Worm (Caenorhabditis elegans) whole organism, L4 larva: ENCODE data around the gene C15H9.11.

Source experiments
- F10B5.3 ChIP-seq: sonication (generic microtip); optimal IDR thresholded peaks from 2 replicates; lab custom pipeline; 2016; ENCODE audit warnings: mild to moderate bottlenecking, missing genetic modification characterization, missing compliant biosample characterization
- R02D3.7 ChIP-seq: fragments of 150-350 bp; sonication (generic microtip); optimal IDR thresholded peaks from 3 replicates; lab custom pipeline; 2014; ENCODE audit warnings: missing biosample characterization, missing genetic modification characterization
- T20F7.1 ChIP-seq: fragments of 200-800 bp; sonication (Bioruptor generic); optimal IDR thresholded peaks from 2 replicates; lab custom pipeline; 2018; ENCODE audit warnings: mild to moderate bottlenecking, missing genetic modification characterization, missing compliant biosample characterization
- Y105C5A.15 ChIP-seq: fragments of 200-800 bp; sonication (Bioruptor generic); IDR thresholded peaks from 2 replicates; pipeline ENCODE4 v1.3.6; 2022; ENCODE audit warnings: missing genetic modification characterization, missing compliant biosample characterization
- Y5F2A.4 ChIP-seq: fragments of 200-800 bp; sonication (Bioruptor generic); optimal IDR thresholded peaks from 2 replicates; lab custom pipeline; 2018; ENCODE audit warnings: mild to moderate bottlenecking, missing genetic modification characterization, missing compliant biosample characterization
- Y75B8A.6 ChIP-seq: fragments of 200-800 bp; sonication (Bioruptor generic); IDR thresholded peaks from 2 replicates; pipeline ENCODE4 v1.3.6; 2022; ENCODE audit warnings: missing genetic modification reagents, missing genetic modification characterization, missing compliant biosample characterization
- ZK546.5 ChIP-seq, 2 experiments: sonication (generic microtip); optimal IDR thresholded peaks; 2 replicates each; lab custom pipeline; 2017; ENCODE audit warnings: missing biosample characterization in 2 of 2, missing genetic modification characterization in 2 of 2
- ama-1 ChIP-seq: fragments of 150-350 bp; optimal IDR thresholded peaks from 2 replicates; lab custom pipeline; 2014; ENCODE audit warnings: inconsistent platforms, mixed read lengths
- arid-1 ChIP-seq: fragments of 200-800 bp; sonication (Bioruptor generic); conservative IDR thresholded peaks from 2 replicates; pipeline ENCODE4 v1.3.6; 2022; ENCODE audit warnings: missing genetic modification reagents, missing genetic modification characterization, missing compliant biosample characterization
- attf-4 ChIP-seq: sonication (generic microtip); optimal IDR thresholded peaks from 3 replicates; lab custom pipeline; 2017; ENCODE audit warnings: missing biosample characterization, missing genetic modification characterization
- ctbp-1 ChIP-seq: fragments of 200-800 bp; sonication (Bioruptor generic); IDR thresholded peaks from 2 replicates; pipeline ENCODE4 v1.3.6; 2022; ENCODE audit warnings: missing genetic modification reagents, missing genetic modification characterization, missing compliant biosample characterization
- daf-16 ChIP-seq, 3 experiments: sonication (generic microtip); optimal IDR thresholded peaks; 2 replicates each; lab custom pipeline; 2016 to 2017; ENCODE audit warnings: missing genetic modification characterization in 3 of 3, missing genetic modification reagents in 3 of 3, mild to moderate bottlenecking in 2 of 3, missing compliant biosample characterization in 2 of 3, missing biosample characterization in 1 of 3, moderate library complexity in 1 of 3
- egl-43 ChIP-seq: fragments of 200-800 bp; sonication (Bioruptor generic); IDR thresholded peaks from 2 replicates; pipeline ENCODE4 v1.3.6; 2022; ENCODE audit warnings: missing genetic modification reagents, missing genetic modification characterization, missing compliant biosample characterization
- fos-1 ChIP-seq: fragments of 150-350 bp; optimal IDR thresholded peaks from 2 replicates; lab custom pipeline; 2014; ENCODE audit warnings: missing biosample characterization, missing genetic modification characterization
- gei-8 ChIP-seq: fragments of 200-800 bp; sonication (Bioruptor generic); optimal IDR thresholded peaks from 2 replicates; lab custom pipeline; 2018; ENCODE audit warnings: mild to moderate bottlenecking, missing genetic modification characterization, missing compliant biosample characterization
- hlh-11 ChIP-seq: fragments of 200-800 bp; sonication (Bioruptor generic); optimal IDR thresholded peaks from 2 replicates; lab custom pipeline; 2018; ENCODE audit warnings: mild to moderate bottlenecking, missing genetic modification characterization, missing compliant biosample characterization
- jun-1 ChIP-seq: fragments of 150-350 bp; optimal IDR thresholded peaks from 2 replicates; lab custom pipeline; 2014; ENCODE audit warnings: missing biosample characterization, missing genetic modification reagents, missing genetic modification characterization
- lir-3 ChIP-seq: sonication (generic microtip); optimal IDR thresholded peaks from 2 replicates; lab custom pipeline; 2016; ENCODE audit warnings: mild to moderate bottlenecking, missing genetic modification characterization, missing compliant biosample characterization
- nhr-102 ChIP-seq: sonication (generic microtip); optimal IDR thresholded peaks from 2 replicates; lab custom pipeline; 2016; ENCODE audit warnings: mild to moderate bottlenecking, missing genetic modification characterization, moderate library complexity, missing compliant biosample characterization
- nhr-237 ChIP-seq: sonication (generic microtip); optimal IDR thresholded peaks from 2 replicates; lab custom pipeline; 2017; ENCODE audit warnings: missing biosample characterization, missing genetic modification characterization
- nhr-25 ChIP-seq: sonication (generic microtip); optimal IDR thresholded peaks from 2 replicates; lab custom pipeline; 2017; ENCODE audit warnings: missing genetic modification characterization, mild to moderate bottlenecking, missing compliant biosample characterization, antibody characterized with exemption, moderate library complexity, borderline replicate concordance; ENCODE audit not compliant: insufficient read depth
- nhr-28 ChIP-seq: fragments of 150-350 bp; optimal IDR thresholded peaks from 2 replicates; lab custom pipeline; 2014; ENCODE audit warnings: missing biosample characterization, missing genetic modification characterization
- nhr-42 ChIP-seq: fragments of 200-800 bp; sonication (Bioruptor generic); IDR thresholded peaks from 2 replicates; pipeline ENCODE4 v1.3.6; 2022; ENCODE audit warnings: missing genetic modification characterization, missing compliant biosample characterization
- nhr-6 ChIP-seq: fragments of 150-350 bp; optimal IDR thresholded peaks from 2 replicates; lab custom pipeline; 2014; ENCODE audit warnings: missing biosample characterization, missing genetic modification characterization
- nhr-76 ChIP-seq: fragments of 150-350 bp; optimal IDR thresholded peaks from 2 replicates; lab custom pipeline; 2014; ENCODE audit warnings: missing biosample characterization, missing genetic modification characterization
- pha-4 ChIP-seq, 2 experiments: fragments of 150-350 bp in 1 of 2; fragments of 200-800 bp in 1 of 2; sonication (Bioruptor generic) in 1 of 2; IDR thresholded peaks in 1 of 2; optimal IDR thresholded peaks in 1 of 2; 2 replicates each; pipeline versions ENCODE4 v1.3.6 to Lab custom; 2014 to 2022; ENCODE audit warnings: missing genetic modification characterization in 2 of 2, missing genetic modification reagents in 2 of 2, missing biosample characterization in 1 of 2, missing compliant biosample characterization in 1 of 2
- php-3 ChIP-seq: fragments of 200-800 bp; sonication (Bioruptor generic); IDR thresholded peaks from 2 replicates; pipeline ENCODE4 v1.3.6; 2022; ENCODE audit warnings: missing genetic modification reagents, missing genetic modification characterization, missing compliant biosample characterization
- pqm-1 ChIP-seq: sonication (generic microtip); optimal IDR thresholded peaks from 2 replicates; lab custom pipeline; 2017; ENCODE audit warnings: missing biosample characterization, missing genetic modification characterization
- saeg-2 ChIP-seq: fragments of 200-800 bp; sonication (Bioruptor generic); IDR thresholded peaks from 2 replicates; pipeline ENCODE4 v1.3.6; 2022; ENCODE audit warnings: missing genetic modification reagents, missing genetic modification characterization, missing compliant biosample characterization
- sdz-12 ChIP-seq: fragments of 200-800 bp; sonication (Bioruptor generic); optimal IDR thresholded peaks from 2 replicates; lab custom pipeline; 2018; ENCODE audit warnings: mild to moderate bottlenecking, missing genetic modification characterization, missing compliant biosample characterization
- skn-1 ChIP-seq: fragments of 150-350 bp; optimal IDR thresholded peaks from 2 replicates; lab custom pipeline; 2014; ENCODE audit warnings: missing biosample characterization, missing genetic modification characterization
- snpc-4 ChIP-seq: fragments of 150-350 bp; optimal IDR thresholded peaks from 2 replicates; lab custom pipeline; 2014; ENCODE audit warnings: missing biosample characterization, missing genetic modification characterization
- spr-3 ChIP-seq: fragments of 200-800 bp; sonication (Bioruptor generic); optimal IDR thresholded peaks from 2 replicates; lab custom pipeline; 2018; ENCODE audit warnings: mild to moderate bottlenecking, missing genetic modification characterization, missing compliant biosample characterization
- zfp-2 ChIP-seq: sonication (generic microtip); optimal IDR thresholded peaks from 2 replicates; lab custom pipeline; 2016; ENCODE audit warnings: mild to moderate bottlenecking, missing genetic modification characterization, missing compliant biosample characterization
- zip-2 ChIP-seq: fragments of 150-350 bp; optimal IDR thresholded peaks from 2 replicates; lab custom pipeline; 2014; ENCODE audit warnings: missing biosample characterization, missing genetic modification characterization
- ztf-7 ChIP-seq: fragments of 150-350 bp; optimal IDR thresholded peaks from 2 replicates; lab custom pipeline; 2014; ENCODE audit warnings: missing biosample characterization, missing genetic modification characterization

C15H9.11 gene

DNA sequence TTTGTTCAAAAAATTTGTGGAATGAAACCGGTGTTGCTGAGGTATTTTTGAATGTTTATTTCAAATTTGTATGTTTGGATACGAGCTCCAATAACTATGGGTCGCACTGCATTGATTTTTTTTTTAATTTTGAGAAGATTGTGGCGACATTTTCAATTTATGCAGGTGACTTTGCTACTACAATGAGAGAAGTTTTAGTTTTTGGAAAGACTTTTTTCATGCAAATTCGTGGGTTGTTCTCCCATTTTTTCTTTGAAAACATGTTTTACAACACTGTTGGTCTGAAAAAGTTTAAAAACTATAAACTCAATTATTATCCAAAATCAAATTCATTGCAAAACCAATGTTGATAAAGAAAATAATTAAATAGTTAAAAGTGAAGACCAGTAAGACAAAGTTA is 14.5 kb downstream of the C15H9.11 start (continued):
- peak; percentile 13 for TF ChIP-seq T20F7.1
- TF ChIP-seq pha-4 (GFP tag; IDR thresholded peaks at IDR 0.05; lab: Robert Waterston, UW): peak; percentile 59; the same call in 1 of the 2 replicates
- no peak for TF ChIP-seq pha-4 (tag; optimal IDR thresholded peaks at IDR 0.05; lab: Kevin White, UChicago)
- TF ChIP-seq ctbp-1 (GFP tag; lab: Robert Waterston, UW): no peak
- TF ChIP-seq F10B5.3 (tag; lab: Kevin White, UChicago): no peak
- no peak for TF ChIP-seq nhr-6 (tag; lab: Kevin White, UChicago)
- TF ChIP-seq nhr-42: no peak
- no peak for TF ChIP-seq zip-2 (tag; lab: Kevin White, UChicago)
- TF ChIP-seq egl-43: no peak
- peak; percentile 50 for TF ChIP-seq nhr-237 (tag; lab: Kevin White, UChicago)
- no peak for TF ChIP-seq php-3 (GFP tag; lab: Robert Waterston, UW)
- peak; percentile 76 for TF ChIP-seq nhr-102 (tag; lab: Kevin White, UChicago)
- no peak for TF ChIP-seq sdz-12 (GFP tag; lab: Kevin White, UChicago)
- no peak for TF ChIP-seq arid-1 (GFP tag; lab: Robert Waterston, UW)
- no peak for TF ChIP-seq ama-1
- TF ChIP-seq, all 104 proteins: peak for 22

DNA sequence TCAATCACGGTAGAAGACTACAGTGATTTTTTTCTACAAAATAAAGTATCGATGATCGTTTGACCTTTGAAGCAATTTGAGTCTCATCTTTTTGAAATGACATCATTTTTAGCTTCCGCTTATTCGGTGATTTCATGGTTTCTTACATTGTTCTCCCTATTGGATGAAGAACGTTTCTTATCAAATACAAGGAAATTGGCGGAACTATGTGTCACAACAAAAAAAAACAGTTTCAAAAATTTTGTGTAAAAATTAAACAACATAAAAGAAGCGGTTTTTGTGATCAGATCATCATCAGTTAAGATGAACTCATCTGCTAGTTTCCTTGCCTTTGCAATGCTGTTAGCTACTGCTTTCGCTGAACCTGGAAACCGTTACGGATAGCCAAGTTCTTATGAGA is 15.5 kb downstream of the C15H9.11 start, which contains the start of gene C45B2.8:
TSS of gene C45B2.8 (plus strand) at position 301 of the 400 bp plus-strand sequence.
- TF ChIP-seq ztf-7 (tag; lab: Kevin White, UChicago) (no peak), gei-8 (GFP tag; lab: Kevin White, UChicago) (no peak), hlh-11 (no peak), Y75B8A.6 (GFP tag; lab: Robert Waterston, UW) (no peak), Y105C5A.15 (GFP tag; lab: Robert Waterston, UW) (no peak), R02D3.7 (tag; lab: Kevin White, UChicago) (no peak)

DNA sequence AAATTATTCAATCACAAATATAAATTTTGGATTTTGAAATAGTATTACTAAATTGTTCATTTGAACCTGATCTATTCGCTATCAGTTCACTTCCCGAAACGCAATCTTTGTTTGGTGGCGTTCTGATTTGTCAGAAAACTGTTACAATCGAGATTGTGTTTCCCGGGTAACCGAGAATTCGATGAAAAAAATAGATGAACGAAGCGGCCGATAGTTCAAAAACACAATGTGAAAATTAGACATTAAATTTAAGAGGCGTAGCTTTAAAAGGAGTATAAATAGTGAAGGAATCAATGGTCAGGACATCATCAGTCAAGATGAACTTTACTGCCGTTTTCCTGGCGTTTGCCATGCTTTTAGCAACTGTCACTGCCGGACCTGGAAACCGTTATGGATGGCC is 17.4 kb downstream of the C15H9.11 start, which contains the start of gene C45B2.1:
TSS of gene C45B2.1 (plus strand) at position 301 of the 400 bp plus-strand sequence.
- no peak for TF ChIP-seq nhr-28 (tag; lab: Kevin White, UChicago)
- no peak for TF ChIP-seq nhr-76 (tag; lab: Kevin White, UChicago)
- no peak for TF ChIP-seq Y5F2A.4 (GFP tag; lab: Kevin White, UChicago)
- TF ChIP-seq R02D3.7 (tag; lab: Kevin White, UChicago): no peak
- TF ChIP-seq saeg-2 (GFP tag; lab: Robert Waterston, UW): no peak
- TF ChIP-seq Y75B8A.6 (GFP tag; lab: Robert Waterston, UW): no peak
- TF ChIP-seq sdz-12 (GFP tag; lab: Kevin White, UChicago): no peak
- TF ChIP-seq ZK546.5 (tag; optimal IDR thresholded peaks at IDR 0.05; lab: Kevin White, UChicago): no peak
- no peak for TF ChIP-seq skn-1 (tag; lab: Kevin White, UChicago)
- no peak for TF ChIP-seq nhr-25 (tag; lab: Kevin White, UChicago)
- TF ChIP-seq daf-16 (GFP tag; optimal IDR thresholded peaks at IDR 0.05; lab: Kevin White, UChicago): no peak
- no peak for TF ChIP-seq daf-16 (tag; optimal IDR thresholded peaks at IDR 0.05; lab: Kevin White, UChicago)
- TF ChIP-seq attf-4 (tag; lab: Kevin White, UChicago): no peak
- no peak for TF ChIP-seq snpc-4 (tag; lab: Kevin White, UChicago)
- no peak for TF ChIP-seq jun-1 (tag; lab: Kevin White, UChicago)
- TF ChIP-seq spr-3 (GFP tag; lab: Kevin White, UChicago): no peak
- no peak for TF ChIP-seq lir-3 (tag; lab: Kevin White, UChicago)
- TF ChIP-seq zfp-2 (tag; lab: Kevin White, UChicago): no peak
- TF ChIP-seq fos-1 (tag; lab: Kevin White, UChicago): no peak

DNA sequence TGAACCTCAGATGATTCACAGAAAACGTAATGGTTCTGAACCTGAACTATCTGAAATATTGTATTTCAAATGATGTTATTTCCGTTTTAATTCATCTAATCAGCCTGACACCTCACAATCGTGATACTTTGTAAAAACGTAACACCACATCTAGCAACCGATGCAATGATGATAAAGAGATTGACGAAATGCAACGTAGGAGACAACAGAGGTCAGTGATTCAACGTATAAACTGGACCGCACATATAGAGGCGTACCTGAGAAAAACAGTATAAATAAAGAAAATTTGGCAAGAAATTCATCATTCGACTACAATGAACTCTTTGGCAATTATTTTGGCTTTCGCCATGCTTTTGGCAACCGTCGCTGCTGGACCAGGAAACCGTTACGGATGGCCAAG is 18.8 kb downstream of the C15H9.11 start, which contains the start of gene C45B2.2:
TSS of gene C45B2.2 (plus strand) at position 301 of the 400 bp plus-strand sequence.
- no peak for TF ChIP-seq nhr-25 (tag; lab: Kevin White, UChicago)
- no peak for TF ChIP-seq pqm-1
- no peak for TF ChIP-seq T20F7.1
